In the genomic region with DNA sequence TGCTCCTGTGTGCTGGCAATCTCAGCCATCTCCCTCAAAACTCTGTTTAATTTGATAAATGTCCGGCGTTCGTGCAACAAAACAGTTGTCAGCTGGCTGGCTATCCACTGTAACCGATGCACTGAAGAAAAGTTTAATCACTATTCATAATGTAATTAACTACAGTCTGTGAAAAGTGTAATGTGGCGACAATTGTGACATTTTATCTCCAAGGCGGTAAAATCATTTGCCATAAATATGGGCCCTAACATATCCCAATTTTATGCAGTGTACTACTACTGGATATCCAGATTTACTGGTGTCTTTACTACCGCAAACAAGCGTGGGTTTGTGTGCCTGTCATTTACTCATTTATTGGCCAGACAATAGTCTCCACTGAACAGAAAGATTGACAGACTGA, we compare ENCODE assay signal across 1 fruit fly cellular context.
TF ChIP-seq lines count a peak whose summit lies in the region.

No protein-coding gene starts in this region.

TF ChIP-seq in whole organism, embryonic, 481 proteins besides CTCF, POLR2A, EP300 and RAD21 (continued from another document):
- TF ChIP-seq Jarid2 (GFP tag; optimal IDR thresholded peaks at IDR 0.05; lab: Kevin White, UChicago), result no peak
- TF ChIP-seq CG2875 (GFP tag; optimal IDR thresholded peaks at IDR 0.05; lab: Kevin White, UChicago), result peak; percentile 1
- no peak for TF ChIP-seq Max (GFP tag; optimal IDR thresholded peaks at IDR 0.05; lab: Kevin White, UChicago)
- TF ChIP-seq CkIIα-i1 (GFP tag; IDR thresholded peaks at IDR 0.05; lab: Robert Waterston, UW), result no peak
- TF ChIP-seq CG15011 (GFP tag; optimal IDR thresholded peaks at IDR 0.05; lab: Kevin White, UChicago), result no peak
- TF ChIP-seq CG4730 (GFP tag; IDR thresholded peaks at IDR 0.05; lab: Robert Waterston, UW), result no peak
- 0 out of 2 replicates have a peak, but pooled peaks have one; percentile 33 for TF ChIP-seq CG6272 (GFP tag; IDR thresholded peaks at IDR 0.05; lab: Robert Waterston, UW)
- TF ChIP-seq Oli (tag; optimal IDR thresholded peaks at IDR 0.05; lab: Kevin White, UChicago), result peak; percentile 54
- peak; percentile 37 for TF ChIP-seq Fer3 (tag; optimal IDR thresholded peaks at IDR 0.05; lab: Kevin White, UChicago)
- no peak for TF ChIP-seq fu2 (GFP tag; optimal IDR thresholded peaks at IDR 0.05; lab: Kevin White, UChicago)
- no peak for TF ChIP-seq CG13296 (GFP tag; optimal IDR thresholded peaks at IDR 0.05; lab: Kevin White, UChicago)
- TF ChIP-seq CG11695 (GFP tag; IDR thresholded peaks at IDR 0.05; lab: Robert Waterston, UW), result 0 out of 3 replicates have a peak, but pooled peaks have one; percentile 32
- no peak for TF ChIP-seq CG8290 (GFP tag; optimal IDR thresholded peaks at IDR 0.05; lab: Kevin White, UChicago)
- TF ChIP-seq CG8290 (tag; optimal IDR thresholded peaks at IDR 0.05; lab: Kevin White, UChicago), result peak in 1 of 2 experiments; percentile 59
- TF ChIP-seq kah (GFP tag; optimal IDR thresholded peaks at IDR 0.05; lab: Kevin White, UChicago), result no peak
- TF ChIP-seq Dp (GFP tag; optimal IDR thresholded peaks at IDR 0.05; lab: Kevin White, UChicago), result no peak
- peak; percentile 19 for TF ChIP-seq fd64A (GFP tag; optimal IDR thresholded peaks at IDR 0.05; lab: Kevin White, UChicago)
- TF ChIP-seq CG12155 (GFP tag; optimal IDR thresholded peaks at IDR 0.05; lab: Kevin White, UChicago), result peak; percentile 15
- peak; percentile 50 for TF ChIP-seq lab (GFP tag; optimal IDR thresholded peaks at IDR 0.05; lab: Kevin White, UChicago)
- TF ChIP-seq nau (GFP tag; optimal IDR thresholded peaks at IDR 0.05; lab: Kevin White, UChicago), result no peak
- TF ChIP-seq NfI (GFP tag; optimal IDR thresholded peaks at IDR 0.05; lab: Kevin White, UChicago), result peak; percentile 39
- TF ChIP-seq CG15696 (tag; optimal IDR thresholded peaks at IDR 0.05; lab: Kevin White, UChicago), result no peak
- TF ChIP-seq CG31224 (GFP tag; IDR thresholded peaks at IDR 0.05; lab: Robert Waterston, UW), result peak; percentile 11; the same call in 1 of the 2 replicates
- TF ChIP-seq slp2 (GFP tag; optimal IDR thresholded peaks at IDR 0.05; lab: Kevin White, UChicago), result peak; percentile 32
- TF ChIP-seq CG9932 (GFP tag; IDR thresholded peaks at IDR 0.05; lab: Robert Waterston, UW), result no peak
- TF ChIP-seq Dip3 (GFP tag; optimal IDR thresholded peaks at IDR 0.05; lab: Kevin White, UChicago), result peak; percentile 14
- peak; percentile 43; the same call in 1 of the 3 replicates for TF ChIP-seq Optix (GFP tag; IDR thresholded peaks at IDR 0.05; lab: Robert Waterston, UW)
- TF ChIP-seq CG18262 (tag; optimal IDR thresholded peaks at IDR 0.05; lab: Kevin White, UChicago), result peak; percentile 32
- TF ChIP-seq CG7839 (tag; optimal IDR thresholded peaks at IDR 0.05; lab: Kevin White, UChicago), result peak; percentile 26
- peak; percentile 65; the same call in 1 of the 3 replicates for TF ChIP-seq gce (GFP tag; IDR thresholded peaks at IDR 0.05; lab: Robert Waterston, UW)
- no peak for TF ChIP-seq Lpt (GFP tag; optimal IDR thresholded peaks at IDR 0.05; lab: Kevin White, UChicago)
- no peak for TF ChIP-seq CG33213 (GFP tag; optimal IDR thresholded peaks at IDR 0.05; lab: Kevin White, UChicago)
- peak; percentile 54; the same call in 1 of the 3 replicates for TF ChIP-seq Aef1 (GFP tag; IDR thresholded peaks at IDR 0.05; lab: Robert Waterston, UW)
- TF ChIP-seq ewg (GFP tag; optimal IDR thresholded peaks at IDR 0.05; lab: Kevin White, UChicago), result no peak
- peak; percentile 15 for TF ChIP-seq pum (GFP tag; optimal IDR thresholded peaks at IDR 0.05; lab: Kevin White, UChicago)
- peak; percentile 14 for TF ChIP-seq lilli (GFP tag; optimal IDR thresholded peaks at IDR 0.05; lab: Kevin White, UChicago)
- no peak for TF ChIP-seq CG8478 (optimal IDR thresholded peaks at IDR 0.05; lab: Kevin White, UChicago)
- TF ChIP-seq peb (GFP tag; IDR thresholded peaks at IDR 0.05; lab: Robert Waterston, UW), result no peak
